Worm (Caenorhabditis elegans): ENCODE data around the gene W02H5.8.
"Not testable (repeated sequence)": the region's sequence is repeated elsewhere in the genome, so short reads cannot be mapped to it uniquely, and the experiment has no call there.

ce11 chrV:2625360-2625759, 27.1 kb downstream of the W02H5.8 start, which contains the start of gene sknr-1:
- TF ChIP-seq dpl-1 (GFP tag; optimal IDR thresholded peaks at IDR 0.05); hlh-12 (tag; optimal IDR thresholded peaks at IDR 0.05); chd-7 (tag; optimal IDR thresholded peaks at IDR 0.05); pha-4 (tag; optimal IDR thresholded peaks at IDR 0.05); snpc-4 (GFP tag; optimal IDR thresholded peaks at IDR 0.05); snpc-4 (tag; optimal IDR thresholded peaks at IDR 0.05); B0261.1 (tag; optimal IDR thresholded peaks at IDR 0.05); let-526 (GFP tag; IDR thresholded peaks at IDR 0.05); Y53G8AR.9 (GFP tag; conservative IDR thresholded peaks at IDR 0.05); nhr-120 (GFP tag; IDR thresholded peaks at IDR 0.05); nfya-1 (tag; optimal IDR thresholded peaks at IDR 0.05; ENCODE audit: borderline replicate concordance, insufficient read depth): not testable (repeated sequence)
